Worm (Caenorhabditis elegans): Measurements from ENCODE around the gene R05D8.11.

DNA sequence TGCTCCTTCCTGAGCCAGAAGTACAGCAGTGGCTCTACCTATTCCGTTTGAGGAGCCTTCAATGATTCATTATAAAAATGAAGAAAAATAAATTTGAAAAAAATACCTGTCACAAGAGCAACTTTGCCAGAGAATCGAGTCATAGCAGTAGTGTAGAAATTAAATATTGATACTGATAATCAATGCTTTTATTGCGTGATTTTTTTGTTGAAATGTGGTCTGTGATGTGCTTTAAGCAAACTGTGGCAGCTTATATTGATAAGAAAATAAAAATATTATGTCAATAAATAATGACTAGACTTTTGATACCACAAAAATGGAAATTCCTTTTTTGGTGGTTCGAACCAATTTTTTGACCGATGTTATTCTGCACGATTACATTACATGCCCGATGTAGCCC, 15.6 kb downstream of the R05D8.11 start, which contains the start of gene dhs-14:
- TF ChIP-seq K09A11.1 (tag; optimal IDR thresholded peaks at IDR 0.05; ENCODE audit: insufficient read depth) (no peak), pat-9 (tag; optimal IDR thresholded peaks at IDR 0.05) (no peak)

All from whole organism, late embryonic.